Worm (Caenorhabditis elegans) whole organism, L4/young adult: ENCODE data around the gene F53F1.4.

Source experiments
- W03F9.2 ChIP-seq: fragments of 150-350 bp; optimal IDR thresholded peaks from 2 replicates; lab custom pipeline; 2014; ENCODE audit warnings: missing biosample characterization, missing genetic modification characterization
- dao-5 ChIP-seq: sonication (generic microtip); optimal IDR thresholded peaks from 2 replicates; lab custom pipeline; 2016; ENCODE audit warnings: missing genotype, missing genetic modification characterization, moderate library complexity, missing compliant biosample characterization
- him-1 ChIP-seq: sonication (generic microtip); optimal IDR thresholded peaks from 2 replicates; lab custom pipeline; 2016; ENCODE audit warnings: missing genotype, missing genetic modification reagents, missing genetic modification characterization, missing compliant biosample characterization

DNA sequence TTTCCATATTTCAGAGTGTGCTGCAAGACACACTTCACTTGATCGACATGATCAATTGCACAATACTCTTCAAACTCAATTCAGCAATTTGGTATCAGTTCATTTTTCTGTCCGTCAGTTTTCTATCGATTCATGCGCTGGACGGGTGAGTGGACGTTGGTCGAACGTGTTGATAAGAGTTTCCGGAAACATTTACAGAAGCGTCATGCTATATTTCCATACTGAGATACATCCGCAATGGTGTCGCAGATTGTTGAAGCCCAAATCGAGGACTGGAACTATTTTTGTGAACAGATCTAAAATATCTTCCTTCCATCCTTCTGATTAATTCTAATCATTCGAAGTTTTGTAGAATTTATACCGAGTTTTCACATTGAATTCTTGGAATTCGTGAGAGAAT, 41.2 kb upstream of the F53F1.4 start:
- TF ChIP-seq W03F9.2 (tag; lab: Kevin White, UChicago) (no peak), him-1 (tag; lab: Kevin White, UChicago) (no peak), dao-5 (tag; lab: Kevin White, UChicago) (no peak)
